Worm (Caenorhabditis elegans) whole organism, L4/young adult: Measurements from ENCODE around the gene F48D6.4.
"Not testable (repeated sequence)": the region's sequence is repeated elsewhere in the genome, so short reads cannot be mapped to it uniquely, and the experiment has no call there.

Source experiments
- W03F9.2 ChIP-seq: fragments of 150-350 bp; optimal IDR thresholded peaks from 2 replicates; lab custom pipeline; 2014; ENCODE audit warnings: missing biosample characterization, missing genetic modification characterization
- dao-5 ChIP-seq: sonication (generic microtip); optimal IDR thresholded peaks from 2 replicates; lab custom pipeline; 2016; ENCODE audit warnings: missing genotype, missing genetic modification characterization, moderate library complexity, missing compliant biosample characterization

- not testable (repeated sequence) for TF ChIP-seq W03F9.2, dao-5 (tag; lab: Kevin White, UChicago)
Observed at ce11 chrX:4199829-4200228, 47.2 kb downstream of the F48D6.4 start, which contains the start of gene F20B6.5.
